Worm (Caenorhabditis elegans) whole organism, L4 larva: ENCODE data around the gene ufc-1.

Experiments used
- F26F4.8 ChIP-seq: fragments of 200-800 bp; sonication (Bioruptor generic); conservative IDR thresholded peaks from 2 replicates; pipeline ENCODE4 v1.3.6; 2022; ENCODE audit warnings: missing genetic modification characterization, missing compliant biosample characterization
- T26A8.4 ChIP-seq: fragments of 200-800 bp; sonication (Bioruptor generic); IDR thresholded peaks from 2 replicates; pipeline ENCODE4 v1.3.6; 2022; ENCODE audit warnings: missing genetic modification characterization, missing compliant biosample characterization
- Y48G9A.11 ChIP-seq: fragments of 200-800 bp; sonication (Bioruptor generic); IDR thresholded peaks from 2 replicates; pipeline ENCODE4 v1.3.6; 2022; ENCODE audit warnings: missing genetic modification reagents, missing genetic modification characterization, missing compliant biosample characterization
- ZK546.5 ChIP-seq, 2 experiments: sonication (generic microtip); optimal IDR thresholded peaks; 2 replicates each; lab custom pipeline; 2017; ENCODE audit warnings: missing biosample characterization in 2 of 2, missing genetic modification characterization in 2 of 2
- ceh-20 ChIP-seq: fragments of 200-800 bp; sonication (Bioruptor generic); IDR thresholded peaks from 2 replicates; pipeline ENCODE4 v1.3.6; 2022; ENCODE audit warnings: missing genetic modification reagents, missing genetic modification characterization, missing compliant biosample characterization
- ceh-62 ChIP-seq: sonication (generic microtip); optimal IDR thresholded peaks from 2 replicates; lab custom pipeline; 2017; ENCODE audit warnings: missing biosample characterization, missing genetic modification characterization
- ces-1 ChIP-seq: fragments of 150-350 bp; sonication (generic microtip); optimal IDR thresholded peaks from 4 replicates; lab custom pipeline; 2014; ENCODE audit warnings: missing biosample characterization, missing genetic modification reagents, missing genetic modification characterization
- cey-2 ChIP-seq: sonication (generic microtip); optimal IDR thresholded peaks from 3 replicates; lab custom pipeline; 2017; ENCODE audit warnings: missing genetic modification characterization, mild to moderate bottlenecking, missing compliant biosample characterization, antibody characterized with exemption, borderline replicate concordance; ENCODE audit not compliant: insufficient read depth
- daf-16 ChIP-seq, 3 experiments: sonication (generic microtip); optimal IDR thresholded peaks; 2 replicates each; lab custom pipeline; 2016 to 2017; ENCODE audit warnings: missing genetic modification characterization in 3 of 3, missing genetic modification reagents in 3 of 3, mild to moderate bottlenecking in 2 of 3, missing compliant biosample characterization in 2 of 3, missing biosample characterization in 1 of 3, moderate library complexity in 1 of 3
- dmd-6 ChIP-seq: fragments of 200-800 bp; sonication (Bioruptor generic); IDR thresholded peaks from 2 replicates; pipeline ENCODE4 v1.3.6; 2022; ENCODE audit warnings: missing genetic modification reagents, missing genetic modification characterization, missing compliant biosample characterization
- dmd-9 ChIP-seq: fragments of 200-800 bp; sonication (Bioruptor generic); IDR thresholded peaks from 2 replicates; pipeline ENCODE4 v1.3.6; 2022; ENCODE audit warnings: missing genetic modification reagents, missing genetic modification characterization, missing compliant biosample characterization
- dpl-1 ChIP-seq: fragments of 150-350 bp; optimal IDR thresholded peaks from 2 replicates; lab custom pipeline; 2014; ENCODE audit warnings: missing biosample characterization, missing genetic modification reagents, missing genetic modification characterization
- dve-1 ChIP-seq: sonication (generic microtip); optimal IDR thresholded peaks from 2 replicates; lab custom pipeline; 2017; ENCODE audit warnings: antibody characterized with exemption, mild to moderate bottlenecking, missing genetic modification characterization, missing compliant biosample characterization; ENCODE audit not compliant: insufficient read depth
- fkh-10 ChIP-seq: fragments of 150-350 bp; optimal IDR thresholded peaks from 2 replicates; lab custom pipeline; 2014; ENCODE audit warnings: missing biosample characterization, missing genetic modification reagents, missing genetic modification characterization
- fos-1 ChIP-seq: fragments of 150-350 bp; optimal IDR thresholded peaks from 2 replicates; lab custom pipeline; 2014; ENCODE audit warnings: missing biosample characterization, missing genetic modification characterization
- hif-1 ChIP-seq, 2 experiments: sonication (generic microtip); optimal IDR thresholded peaks; 2 replicates each; lab custom pipeline; 2016 to 2017; ENCODE audit warnings: missing compliant biosample characterization in 2 of 2, missing genetic modification characterization in 2 of 2, missing genetic modification reagents in 2 of 2, missing genotype in 2 of 2, mild to moderate bottlenecking in 1 of 2
- hlh-11 ChIP-seq: fragments of 200-800 bp; sonication (Bioruptor generic); optimal IDR thresholded peaks from 2 replicates; lab custom pipeline; 2018; ENCODE audit warnings: mild to moderate bottlenecking, missing genetic modification characterization, missing compliant biosample characterization
- hlh-30 ChIP-seq: sonication (generic microtip); optimal IDR thresholded peaks from 2 replicates; lab custom pipeline; 2017; ENCODE audit warnings: antibody characterized with exemption, mild to moderate bottlenecking, missing genetic modification characterization, missing compliant biosample characterization; ENCODE audit not compliant: insufficient read depth
- hmg-1.1 ChIP-seq: fragments of 200-800 bp; sonication (Bioruptor generic); IDR thresholded peaks from 2 replicates; pipeline ENCODE4 v1.3.6; 2022; ENCODE audit warnings: missing genetic modification reagents, missing genetic modification characterization, missing compliant biosample characterization
- lim-7 ChIP-seq: fragments of 200-800 bp; sonication (Bioruptor generic); IDR thresholded peaks from 2 replicates; pipeline ENCODE4 v1.3.6; 2022; ENCODE audit warnings: missing genetic modification characterization, missing compliant biosample characterization
- lin-29 ChIP-seq: fragments of 200-800 bp; sonication (Bioruptor generic); IDR thresholded peaks from 2 replicates; pipeline ENCODE4 v1.3.6; 2022; ENCODE audit warnings: missing genetic modification reagents, missing genetic modification characterization, missing compliant biosample characterization
- lin-38 ChIP-seq: fragments of 200-800 bp; sonication (Bioruptor generic); IDR thresholded peaks from 2 replicates; pipeline ENCODE4 v1.3.6; 2022; ENCODE audit warnings: missing genetic modification reagents, missing genetic modification characterization, missing compliant biosample characterization
- madf-9 ChIP-seq: fragments of 200-800 bp; sonication (Bioruptor generic); conservative IDR thresholded peaks from 2 replicates; pipeline ENCODE4 v1.3.6; 2022; ENCODE audit warnings: missing genetic modification reagents, missing genetic modification characterization, missing compliant biosample characterization
- mep-1 ChIP-seq: fragments of 150-350 bp; sonication (generic microtip); optimal IDR thresholded peaks from 3 replicates; lab custom pipeline; 2014; ENCODE audit warnings: missing biosample characterization, missing genetic modification characterization
- mes-2 ChIP-seq: sonication (generic microtip); optimal IDR thresholded peaks from 2 replicates; lab custom pipeline; 2016; ENCODE audit warnings: missing genotype, mild to moderate bottlenecking, missing genetic modification characterization, missing compliant biosample characterization; ENCODE audit not compliant: poor library complexity, severe bottlenecking
- mxl-3 ChIP-seq: fragments of 200-800 bp; sonication (Bioruptor generic); optimal IDR thresholded peaks from 2 replicates; lab custom pipeline; 2018; ENCODE audit warnings: mild to moderate bottlenecking, missing genetic modification characterization, missing compliant biosample characterization
- nhr-11 ChIP-seq: fragments of 150-350 bp; optimal IDR thresholded peaks from 2 replicates; lab custom pipeline; 2014; ENCODE audit warnings: missing biosample characterization, missing genetic modification characterization
- nhr-111 ChIP-seq: fragments of 200-800 bp; sonication (Bioruptor generic); optimal IDR thresholded peaks from 2 replicates; lab custom pipeline; 2018; ENCODE audit warnings: mild to moderate bottlenecking, missing genetic modification characterization, missing compliant biosample characterization
- nhr-25 ChIP-seq: sonication (generic microtip); optimal IDR thresholded peaks from 2 replicates; lab custom pipeline; 2017; ENCODE audit warnings: missing genetic modification characterization, mild to moderate bottlenecking, missing compliant biosample characterization, antibody characterized with exemption, moderate library complexity, borderline replicate concordance; ENCODE audit not compliant: insufficient read depth
- nhr-28 ChIP-seq: fragments of 150-350 bp; optimal IDR thresholded peaks from 2 replicates; lab custom pipeline; 2014; ENCODE audit warnings: missing biosample characterization, missing genetic modification characterization
- nhr-6 ChIP-seq: fragments of 150-350 bp; optimal IDR thresholded peaks from 2 replicates; lab custom pipeline; 2014; ENCODE audit warnings: missing biosample characterization, missing genetic modification characterization
- nhr-76 ChIP-seq: fragments of 150-350 bp; optimal IDR thresholded peaks from 2 replicates; lab custom pipeline; 2014; ENCODE audit warnings: missing biosample characterization, missing genetic modification characterization
- php-3 ChIP-seq: fragments of 200-800 bp; sonication (Bioruptor generic); IDR thresholded peaks from 2 replicates; pipeline ENCODE4 v1.3.6; 2022; ENCODE audit warnings: missing genetic modification reagents, missing genetic modification characterization, missing compliant biosample characterization
- pqm-1 ChIP-seq: sonication (generic microtip); optimal IDR thresholded peaks from 2 replicates; lab custom pipeline; 2017; ENCODE audit warnings: missing biosample characterization, missing genetic modification characterization
- sdz-12 ChIP-seq: fragments of 200-800 bp; sonication (Bioruptor generic); optimal IDR thresholded peaks from 2 replicates; lab custom pipeline; 2018; ENCODE audit warnings: mild to moderate bottlenecking, missing genetic modification characterization, missing compliant biosample characterization
- snpc-4 ChIP-seq: fragments of 150-350 bp; optimal IDR thresholded peaks from 2 replicates; lab custom pipeline; 2014; ENCODE audit warnings: missing biosample characterization, missing genetic modification characterization
- spr-3 ChIP-seq: fragments of 200-800 bp; sonication (Bioruptor generic); optimal IDR thresholded peaks from 2 replicates; lab custom pipeline; 2018; ENCODE audit warnings: mild to moderate bottlenecking, missing genetic modification characterization, missing compliant biosample characterization
- tag-97 ChIP-seq: fragments of 200-800 bp; sonication (Bioruptor generic); IDR thresholded peaks from 2 replicates; pipeline ENCODE4 v1.3.6; 2022; ENCODE audit warnings: missing genetic modification characterization, missing compliant biosample characterization
- tra-1 ChIP-seq: fragments of 200-800 bp; sonication (Bioruptor generic); IDR thresholded peaks from 2 replicates; pipeline ENCODE4 v1.3.6; 2022; ENCODE audit warnings: missing genetic modification reagents, missing genetic modification characterization, missing compliant biosample characterization
- unc-39 ChIP-seq: sonication (generic microtip); optimal IDR thresholded peaks from 2 replicates; lab custom pipeline; 2017; ENCODE audit warnings: missing biosample characterization, missing genetic modification characterization
- unc-62 ChIP-seq, 3 experiments: fragments of 150-350 bp in 1 of 3; sonication (generic microtip); optimal IDR thresholded peaks in 2 of 3; peaks in 1 of 3; 1 replicate in 1 of 3; 2 replicates in 2 of 3; lab custom pipeline; 2014 to 2017; ENCODE audit warnings: missing biosample characterization in 3 of 3, missing genetic modification characterization in 3 of 3, missing genetic modification reagents in 3 of 3, missing genotype in 1 of 3
- vab-7 ChIP-seq: fragments of 200-800 bp; sonication (Bioruptor generic); IDR thresholded peaks from 2 replicates; pipeline ENCODE4 v1.3.6; 2022; ENCODE audit warnings: missing genetic modification reagents, missing genetic modification characterization, missing compliant biosample characterization
- zag-1 ChIP-seq: fragments of 150-350 bp; optimal IDR thresholded peaks from 2 replicates; lab custom pipeline; 2014; ENCODE audit warnings: missing biosample characterization, missing genetic modification characterization

The ufc-1 gene

DNA sequence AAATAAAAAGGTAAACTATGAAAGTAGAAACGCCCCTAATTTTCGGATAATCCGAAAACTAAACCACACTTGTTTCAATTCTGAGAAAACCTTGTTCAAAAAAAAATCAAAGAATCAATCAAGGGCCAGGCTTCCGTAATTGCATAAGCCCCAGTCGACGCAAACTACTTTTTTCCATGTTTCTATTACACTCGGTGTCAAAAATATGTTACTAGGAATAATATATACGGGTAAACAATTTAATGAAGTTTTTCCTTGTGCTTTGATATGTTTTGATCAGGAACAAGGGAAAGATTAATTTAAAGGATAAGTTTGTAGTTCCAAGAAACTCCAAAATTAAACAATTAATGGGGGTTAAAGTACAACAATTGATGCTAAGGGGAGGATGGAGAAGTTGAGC lies 21.5 kb upstream of the ufc-1 start:
- TF ChIP-seq unc-62 (GFP tag; optimal IDR thresholded peaks at IDR 0.05 in 1 of 2; lab: Kevin White, UChicago) (peak in 1 of 2 experiments; percentile 11), unc-62 (tag; optimal IDR thresholded peaks at IDR 0.05; lab: Kevin White, UChicago) (no peak), spr-3 (GFP tag; lab: Kevin White, UChicago) (no peak), nhr-11 (peak; percentile 34)

DNA sequence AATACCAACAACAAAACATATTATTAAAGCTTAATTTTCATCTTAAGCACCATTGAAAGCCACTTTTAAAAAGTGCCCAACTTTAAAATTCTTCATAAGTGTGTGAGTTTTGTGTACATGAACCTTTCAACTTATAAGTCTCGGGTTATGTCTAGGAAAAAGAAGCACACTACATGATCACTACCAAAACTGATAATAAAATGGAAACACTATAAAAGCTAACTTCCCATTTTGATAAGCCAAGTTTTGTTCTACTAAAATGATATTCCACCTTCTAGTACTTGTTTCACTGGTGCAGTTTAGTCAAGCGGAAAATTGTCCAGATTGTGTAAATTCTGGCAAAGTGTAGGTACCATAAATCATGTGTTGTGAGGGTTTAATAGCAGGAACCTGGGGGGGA lies 16.8 kb upstream of the ufc-1 start, which contains the start of gene C40H1.8:
Gene C40H1.8, plus strand, starts transcription at position 242 of the 400 bp plus-strand sequence.
- TF ChIP-seq ceh-62 (tag; lab: Kevin White, UChicago) (no peak), nhr-28 (tag; lab: Kevin White, UChicago) (peak; percentile 88), pqm-1 (tag; lab: Kevin White, UChicago) (peak; percentile 15), hlh-30 (tag; lab: Kevin White, UChicago) (peak; percentile 0)

DNA sequence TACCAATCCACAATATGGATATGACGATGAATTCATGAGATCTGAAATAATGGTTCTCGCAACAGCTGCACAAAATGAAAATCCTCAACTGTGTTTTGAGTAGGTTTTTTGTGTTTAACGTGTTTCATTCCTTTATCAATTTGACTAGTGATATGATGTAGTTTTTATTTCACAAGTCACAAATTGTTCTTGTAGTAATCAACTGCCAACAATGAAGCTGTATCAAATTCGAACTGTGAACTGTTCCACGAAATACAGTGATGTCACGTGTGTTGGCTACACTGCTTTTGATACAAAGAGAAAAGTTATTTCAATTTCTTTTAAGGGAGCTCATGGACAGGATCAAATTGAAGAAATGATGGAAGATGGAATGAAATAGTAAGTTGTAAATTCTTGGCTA lies 16.1 kb upstream of the ufc-1 start:
- peak; percentile 50 for TF ChIP-seq dve-1 (tag; lab: Kevin White, UChicago)
- peak; percentile 1 for TF ChIP-seq mep-1 (tag; lab: Kevin White, UChicago)
- TF ChIP-seq Y48G9A.11 (GFP tag; lab: Robert Waterston, UW), result no peak
- no peak for TF ChIP-seq cey-2 (tag; lab: Kevin White, UChicago)
- no peak for TF ChIP-seq unc-39 (tag; lab: Kevin White, UChicago)
- TF ChIP-seq tra-1 (GFP tag; lab: Robert Waterston, UW), result 0 out of 2 replicates have a peak, but pooled peaks have one; percentile 40
- TF ChIP-seq nhr-28 (tag; lab: Kevin White, UChicago), result peak; percentile 95
- peak; percentile 58 for TF ChIP-seq dmd-6 (GFP tag; lab: Robert Waterston, UW)
- TF ChIP-seq daf-16 (GFP tag; optimal IDR thresholded peaks at IDR 0.05; lab: Kevin White, UChicago), result no peak
- peak; percentile 56 for TF ChIP-seq daf-16 (tag; optimal IDR thresholded peaks at IDR 0.05; lab: Kevin White, UChicago)

DNA sequence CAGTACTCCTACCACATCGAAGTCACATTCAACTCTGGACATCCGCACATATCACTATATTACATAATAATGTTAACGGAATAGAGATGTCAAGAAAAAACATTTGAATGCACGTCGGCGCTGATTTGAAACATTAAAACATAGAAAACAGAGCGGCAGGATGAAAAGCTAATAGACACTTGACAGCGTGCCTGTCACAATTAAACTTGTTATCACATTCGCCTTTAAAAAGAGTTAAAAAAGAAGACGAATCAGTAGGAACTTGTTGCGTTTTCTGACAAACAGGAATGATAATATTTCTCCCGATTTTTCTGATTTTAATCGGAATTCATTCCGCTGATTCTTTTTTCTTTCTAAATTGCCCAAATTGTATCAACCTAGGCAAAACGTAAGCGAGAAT lies 13.7 kb upstream of the ufc-1 start:
- no peak for TF ChIP-seq nhr-6
- no peak for TF ChIP-seq nhr-25 (tag; lab: Kevin White, UChicago)
- no peak for TF ChIP-seq dpl-1 (GFP tag; lab: Kevin White, UChicago)
- no peak for TF ChIP-seq snpc-4 (tag; lab: Kevin White, UChicago)
- TF ChIP-seq ZK546.5 (tag; optimal IDR thresholded peaks at IDR 0.05; lab: Kevin White, UChicago), result no peak
- peak; percentile 51; the same call in 1 of the 2 replicates for TF ChIP-seq php-3 (GFP tag; lab: Robert Waterston, UW)
- TF ChIP-seq tag-97 (GFP tag; lab: Robert Waterston, UW), result no peak
- peak; percentile 81 for TF ChIP-seq dmd-6 (GFP tag; lab: Robert Waterston, UW)
- TF ChIP-seq F26F4.8, result no peak
- no peak for TF ChIP-seq T26A8.4 (GFP tag; lab: Robert Waterston, UW)
- no peak for TF ChIP-seq vab-7 (GFP tag; lab: Robert Waterston, UW)
- TF ChIP-seq fkh-10 (GFP tag; lab: Kevin White, UChicago), result no peak
- no peak for TF ChIP-seq lin-38 (GFP tag; lab: Robert Waterston, UW)
- peak; percentile 68 for TF ChIP-seq dve-1 (tag; lab: Kevin White, UChicago)
- TF ChIP-seq dmd-9 (GFP tag; lab: Robert Waterston, UW), result no peak
- no peak for TF ChIP-seq hif-1 (tag; optimal IDR thresholded peaks at IDR 0.05; lab: Kevin White, UChicago)
- no peak for TF ChIP-seq lin-29
- no peak for TF ChIP-seq mes-2 (tag; lab: Kevin White, UChicago)
- no peak for TF ChIP-seq spr-3 (GFP tag; lab: Kevin White, UChicago)
- TF ChIP-seq hlh-11 (tag; lab: Kevin White, UChicago), result peak; percentile 65
- TF ChIP-seq sdz-12, result no peak
- TF ChIP-seq nhr-76 (tag; lab: Kevin White, UChicago), result no peak
- no peak for TF ChIP-seq fos-1 (tag; lab: Kevin White, UChicago)
- TF ChIP-seq hmg-1.1 (GFP tag; lab: Robert Waterston, UW), result no peak
- TF ChIP-seq ceh-20 (GFP tag; lab: Robert Waterston, UW), result no peak
- TF ChIP-seq nhr-28 (tag; lab: Kevin White, UChicago), result peak; percentile 31
- no peak for TF ChIP-seq ces-1
- TF ChIP-seq madf-9 (GFP tag; lab: Robert Waterston, UW), result no peak
- no peak for TF ChIP-seq zag-1
- no peak for TF ChIP-seq lim-7 (GFP tag; lab: Robert Waterston, UW)
- no peak for TF ChIP-seq mxl-3
- TF ChIP-seq nhr-111 (GFP tag; lab: Kevin White, UChicago), result no peak
